Worm (Caenorhabditis elegans) whole organism, L2 larva: Measurements from ENCODE around the gene dpy-18.

Experiments
- C34F6.9 ChIP-seq: fragments of 150-350 bp; optimal IDR thresholded peaks from 2 replicates; lab custom pipeline; 2014; ENCODE audit warnings: missing biosample characterization, missing genetic modification characterization
- ZK546.5 ChIP-seq: sonication (generic microtip); optimal IDR thresholded peaks from 2 replicates; lab custom pipeline; 2017; ENCODE audit warnings: missing biosample characterization, missing genetic modification characterization
- blmp-1 ChIP-seq: sonication (generic microtip); optimal IDR thresholded peaks from 2 replicates; lab custom pipeline; 2017; ENCODE audit warnings: missing genetic modification characterization, mild to moderate bottlenecking, missing compliant biosample characterization, antibody characterized with exemption, moderate library complexity; ENCODE audit not compliant: insufficient read depth
- ceh-82 ChIP-seq: fragments of 150-350 bp; optimal IDR thresholded peaks from 2 replicates; lab custom pipeline; 2014; ENCODE audit warnings: missing biosample characterization, missing genetic modification characterization
- lin-39 ChIP-seq: fragments of 150-350 bp; optimal IDR thresholded peaks from 2 replicates; lab custom pipeline; 2014; ENCODE audit warnings: missing biosample characterization, missing genetic modification reagents, missing genetic modification characterization
- nhr-11 ChIP-seq: fragments of 150-350 bp; optimal IDR thresholded peaks from 2 replicates; lab custom pipeline; 2014; ENCODE audit warnings: missing biosample characterization, missing genetic modification characterization
- skn-1 ChIP-seq: sonication (generic microtip); optimal IDR thresholded peaks from 2 replicates; lab custom pipeline; 2017; ENCODE audit warnings: missing biosample characterization, missing genetic modification characterization
- unc-39 ChIP-seq: fragments of 150-350 bp; optimal IDR thresholded peaks from 2 replicates; lab custom pipeline; 2014; ENCODE audit warnings: missing biosample characterization, missing genetic modification characterization
- unc-62 ChIP-seq: fragments of 150-350 bp; optimal IDR thresholded peaks from 2 replicates; lab custom pipeline; 2014; ENCODE audit warnings: missing biosample characterization, missing genetic modification reagents, missing genetic modification characterization
- zag-1 ChIP-seq: fragments of 150-350 bp; optimal IDR thresholded peaks from 2 replicates; lab custom pipeline; 2014; ENCODE audit warnings: missing biosample characterization, missing genetic modification characterization
- ztf-1 ChIP-seq: fragments of 200-800 bp; sonication (Bioruptor generic); conservative IDR thresholded peaks from 2 replicates; pipeline ENCODE4 v1.3.6; 2022; ENCODE audit warnings: missing genetic modification characterization, missing compliant biosample characterization
- ztf-11 ChIP-seq: sonication (generic microtip); optimal IDR thresholded peaks from 2 replicates; lab custom pipeline; 2017; ENCODE audit warnings: missing biosample characterization, missing genetic modification characterization

DNA sequence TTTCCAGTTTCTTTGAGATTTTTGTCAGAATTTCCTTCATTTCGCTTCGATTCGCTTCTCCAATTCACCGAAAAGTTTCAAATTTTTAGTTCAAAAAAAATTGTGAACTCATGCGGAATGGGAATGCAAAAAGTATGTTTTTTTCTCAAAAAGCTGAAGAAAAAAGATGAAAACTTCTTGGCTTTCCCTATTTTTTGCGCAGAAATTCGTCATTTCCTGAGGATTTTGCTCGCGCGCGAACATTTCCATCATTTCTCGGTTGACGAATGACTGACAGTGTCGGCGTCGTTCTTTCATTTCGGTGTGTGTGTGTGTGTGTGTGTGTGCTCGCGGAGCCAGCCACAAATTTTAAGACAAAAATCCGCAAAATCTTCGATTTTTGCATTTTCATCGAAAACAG, 45.5 kb downstream of the dpy-18 start:
- no peak for TF ChIP-seq unc-62
- TF ChIP-seq zag-1 (tag; lab: Kevin White, UChicago): no peak
- no peak for TF ChIP-seq ztf-1
- TF ChIP-seq nhr-11 (tag; lab: Kevin White, UChicago): no peak
- TF ChIP-seq ztf-11 (tag; lab: Kevin White, UChicago): no peak
- no peak for TF ChIP-seq skn-1 (tag; lab: Kevin White, UChicago)
- no peak for TF ChIP-seq unc-39 (tag; lab: Kevin White, UChicago)
- no peak for TF ChIP-seq blmp-1 (tag; lab: Kevin White, UChicago)
- no peak for TF ChIP-seq lin-39
- no peak for TF ChIP-seq ZK546.5 (tag; lab: Kevin White, UChicago)
- no peak for TF ChIP-seq C34F6.9 (tag; lab: Kevin White, UChicago)
- TF ChIP-seq ceh-82 (tag; lab: Kevin White, UChicago): no peak
